Worm (Caenorhabditis elegans): Measurements from ENCODE around the gene F54D5.17.

The F54D5.17 gene

ce11 chrII:11556338-11556737, at the start of gene F54D5.17:
Gene F54D5.17, plus strand, starts transcription at chrII:11556638.
- TF ChIP-seq hsf-1 (GFP tag; IDR thresholded peaks at IDR 0.05) (no peak), zfh-2 (GFP tag; conservative IDR thresholded peaks at IDR 0.05) (0 out of 2 replicates have a peak, but pooled peaks have one; percentile 13)

- TF ChIP-seq Y53F4B.3 (GFP tag; IDR thresholded peaks at IDR 0.05) (no peak), D2030.7 (GFP tag; IDR thresholded peaks at IDR 0.05) (no peak)
Measured at ce11 chrII:11510373-11510772, 46.1 kb upstream of the F54D5.17 start, which contains the start of gene npr-41. Gene npr-41, plus strand, starts transcription at chrII:11510673.

ce11 chrII:11512921-11513320, 43.5 kb upstream of the F54D5.17 start:
- no peak for TF ChIP-seq nhr-179 (tag; optimal IDR thresholded peaks at IDR 0.05)
- no peak for TF ChIP-seq ztf-22 (GFP tag; optimal IDR thresholded peaks at IDR 0.05)
- no peak for TF ChIP-seq nhr-80 (tag; optimal IDR thresholded peaks at IDR 0.05)
- TF ChIP-seq nfya-2 (GFP tag; IDR thresholded peaks at IDR 0.05), result no peak
- TF ChIP-seq attf-5 (GFP tag; optimal IDR thresholded peaks at IDR 0.05), result no peak
- TF ChIP-seq Y56A3A.18 (GFP tag; IDR thresholded peaks at IDR 0.05), result no peak
- TF ChIP-seq Y79H2A.3 (GFP tag; conservative IDR thresholded peaks at IDR 0.05), result no peak
- no peak for TF ChIP-seq lin-40 (tag; optimal IDR thresholded peaks at IDR 0.05)
- TF ChIP-seq hsf-1 (GFP tag; IDR thresholded peaks at IDR 0.05), result no peak
- TF ChIP-seq akir-1 (GFP tag; optimal IDR thresholded peaks at IDR 0.05), result no peak
- TF ChIP-seq let-607 (tag; optimal IDR thresholded peaks at IDR 0.05), result no peak
- no peak for TF ChIP-seq ekl-4 (GFP tag; IDR thresholded peaks at IDR 0.05)
- no peak for TF ChIP-seq hlh-12 (tag; optimal IDR thresholded peaks at IDR 0.05)
- TF ChIP-seq snpc-1.3 (tag; optimal IDR thresholded peaks at IDR 0.05; ENCODE audit: insufficient read depth), result no peak

- no peak for TF ChIP-seq ceh-40 (GFP tag; IDR thresholded peaks at IDR 0.05)
- no peak for TF ChIP-seq ztf-3 (GFP tag; optimal IDR thresholded peaks at IDR 0.05)
- TF ChIP-seq pha-4 (tag; optimal IDR thresholded peaks at IDR 0.05), result no peak
- TF ChIP-seq B0035.1 (tag; optimal IDR thresholded peaks at IDR 0.05), result no peak
Measured at ce11 chrII:11514775-11515174, 41.7 kb upstream of the F54D5.17 start, which contains the start of gene srh-44. Gene srh-44, plus strand, starts transcription at chrII:11515075.

- TF ChIP-seq hmg-20 (GFP tag; IDR thresholded peaks at IDR 0.05) (no peak), C17E4.6 (GFP tag; IDR thresholded peaks at IDR 0.05) (no peak), F10E7.11 (tag; optimal IDR thresholded peaks at IDR 0.05) (no peak), bed-2 (GFP tag; IDR thresholded peaks at IDR 0.05) (no peak), xnd-1 (tag; optimal IDR thresholded peaks at IDR 0.05) (no peak), rcor-1 (GFP tag; IDR thresholded peaks at IDR 0.05) (no peak), ztf-18 (tag; optimal IDR thresholded peaks at IDR 0.05) (no peak), snpc-3.4 (tag; optimal IDR thresholded peaks at IDR 0.05) (no peak), repo-1 (tag; optimal IDR thresholded peaks at IDR 0.05) (no peak), rpc-1 (optimal IDR thresholded peaks at IDR 0.05) (no peak), rpc-1 (tag; optimal IDR thresholded peaks at IDR 0.05) (no peak), K12H6.12 (tag; optimal IDR thresholded peaks at IDR 0.05) (no peak)
Measured at ce11 chrII:11518184-11518583, 38.3 kb upstream of the F54D5.17 start, which contains the start of gene B0334.10. Gene B0334.10, plus strand, starts transcription at chrII:11518484.

Measured in whole organism, young adult.